Fruit fly (Drosophila melanogaster) S2 (cell line): ENCODE data around the gene BuGZ.

ENCODE experiments used
- CG8478 ChIP-seq: fragments of >200 bp; optimal IDR thresholded peaks from 2 replicates; lab custom pipeline; 2018
- CTCF ChIP-seq, 2 experiments: fragments of >200 bp; optimal IDR thresholded peaks; 2 replicates each; lab custom pipeline; 2018

- no peak for TF ChIP-seq CG8478 (lab: Kevin White, UChicago)
- TF ChIP-seq CTCF (optimal IDR thresholded peaks at IDR 0.05; lab: Kevin White, UChicago): no peak
Observed at dm6 chr2L:16719643-16720515, 23.3 kb upstream of the BuGZ start, which contains the start of gene Cyt-c-p.
